Worm (Caenorhabditis elegans): ENCODE results near the gene cest-1.1.

Gene cest-1.1

DNA sequence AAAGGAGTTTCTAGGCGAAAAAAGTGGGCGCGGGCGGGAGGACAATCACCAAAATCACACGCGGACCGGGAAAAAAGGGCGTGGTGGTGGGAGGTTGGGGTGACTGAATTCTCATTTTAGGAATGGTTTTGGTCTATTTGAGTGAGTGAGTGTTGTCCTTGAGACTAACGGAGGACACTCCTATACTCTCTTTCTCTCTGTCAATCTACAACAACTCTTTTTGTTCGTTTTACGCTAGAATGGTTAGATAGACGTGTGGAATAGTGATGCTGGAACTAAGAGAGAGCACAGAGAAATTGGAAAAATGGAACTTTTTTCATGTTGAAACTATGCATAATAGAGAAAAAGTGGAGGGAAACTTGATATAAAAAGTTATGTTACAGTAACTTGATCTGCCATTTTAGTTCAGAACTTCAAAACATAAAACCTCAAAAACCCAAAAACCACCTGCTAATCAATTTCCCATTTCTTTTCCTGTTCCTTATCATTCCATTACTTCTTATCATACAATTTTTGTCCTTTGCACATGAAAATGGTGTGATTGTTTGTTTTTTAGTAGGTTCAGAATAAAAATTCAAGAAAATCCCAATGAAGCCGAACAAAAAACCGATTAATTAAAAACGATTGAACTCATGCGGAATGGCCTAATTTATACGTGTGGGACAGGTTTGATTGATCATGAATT is 31.6 kb downstream of the cest-1.1 start (continued):
- no peak for TF ChIP-seq vab-15 (tag; optimal IDR thresholded peaks at IDR 0.05)
- TF ChIP-seq nhr-12 (tag; optimal IDR thresholded peaks at IDR 0.05), result no peak
- no peak for TF ChIP-seq egl-13 (tag; optimal IDR thresholded peaks at IDR 0.05)
- TF ChIP-seq hlh-17 (GFP tag; optimal IDR thresholded peaks at IDR 0.05; ENCODE audit: borderline replicate concordance), result no peak
- TF ChIP-seq ceh-88 (GFP tag; IDR thresholded peaks at IDR 0.05), result no peak
- TF ChIP-seq blmp-1 (tag; optimal IDR thresholded peaks at IDR 0.05), result peak; percentile 15

DNA sequence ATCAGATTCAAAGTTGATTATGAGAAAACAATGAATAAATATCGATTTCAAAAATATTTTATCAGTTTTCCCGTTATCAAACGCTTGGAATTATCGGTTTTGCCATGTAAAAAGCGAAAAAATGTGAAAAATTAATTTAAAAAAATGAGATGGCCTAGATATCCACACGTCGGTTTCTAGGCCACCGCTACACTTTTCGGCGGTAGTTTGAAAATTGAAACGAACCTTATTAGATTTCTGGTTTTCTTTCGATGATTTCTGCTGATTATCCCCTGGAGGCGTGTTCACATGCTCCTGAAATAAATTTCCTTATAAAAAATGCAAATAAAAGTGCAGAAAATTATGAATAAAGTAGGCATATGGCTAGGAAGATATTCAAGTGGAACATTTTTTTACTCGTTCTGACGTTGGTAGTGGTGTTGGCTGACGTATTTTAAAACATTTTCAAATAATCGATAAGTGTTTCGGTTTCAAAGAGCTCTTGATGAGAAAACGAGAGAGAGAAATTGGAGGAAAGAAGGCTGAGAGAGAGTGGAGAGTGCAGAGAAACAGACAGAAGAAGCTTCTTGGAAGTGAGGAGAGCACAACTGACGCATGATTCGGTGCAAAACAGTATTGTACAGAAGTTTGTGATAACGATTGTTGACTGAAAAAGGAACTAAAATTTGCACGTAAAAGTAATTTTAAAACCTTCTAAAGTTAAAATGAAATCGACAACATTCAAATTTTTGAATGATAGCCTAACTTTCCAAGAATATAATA is 33.3 kb downstream of the cest-1.1 start:
- no peak for TF ChIP-seq pag-3 (tag; optimal IDR thresholded peaks at IDR 0.05; ENCODE audit: borderline replicate concordance, insufficient read depth)
- peak; percentile 67 for TF ChIP-seq nhr-85 (tag)
- peak in 2 of 3 experiments; percentile 23 to 44 for TF ChIP-seq dpl-1 (GFP tag; optimal IDR thresholded peaks at IDR 0.05)
- no peak for TF ChIP-seq tlp-1 (tag; optimal IDR thresholded peaks at IDR 0.05)
- no peak for TF ChIP-seq C16A3.4 (tag; optimal IDR thresholded peaks at IDR 0.05)
- peak; percentile 39 for TF ChIP-seq elt-2 (tag; optimal IDR thresholded peaks at IDR 0.05)
- TF ChIP-seq tbx-2 (tag; optimal IDR thresholded peaks at IDR 0.05), result no peak
- TF ChIP-seq efl-1 (optimal IDR thresholded peaks at IDR 0.05), result peak; percentile 8 to 45
- peak; percentile 66 to 93 for TF ChIP-seq efl-1 (GFP tag; optimal IDR thresholded peaks at IDR 0.05 in 1 of 2)
- TF ChIP-seq aha-1 (tag; optimal IDR thresholded peaks at IDR 0.05), result no peak
- TF ChIP-seq egl-27 (tag; optimal IDR thresholded peaks at IDR 0.05), result no peak
- TF ChIP-seq pax-3 (tag; optimal IDR thresholded peaks at IDR 0.05), result no peak
- no peak for TF ChIP-seq C34B4.2 (tag; optimal IDR thresholded peaks at IDR 0.05)
- TF ChIP-seq rnt-1 (tag; optimal IDR thresholded peaks at IDR 0.05), result peak; percentile 52
- no peak for TF ChIP-seq nhr-19 (GFP tag; conservative IDR thresholded peaks at IDR 0.05)
- peak; percentile 2 for TF ChIP-seq fos-1 (tag; optimal IDR thresholded peaks at IDR 0.05)
- peak in 1 of 2 experiments; percentile 9 for TF ChIP-seq lsy-2 (tag; optimal IDR thresholded peaks at IDR 0.05)
- peak; percentile 6 for TF ChIP-seq nhr-71 (tag; optimal IDR thresholded peaks at IDR 0.05)
- TF ChIP-seq ceh-90 (tag; optimal IDR thresholded peaks at IDR 0.05), result peak; percentile 70
- TF ChIP-seq lin-35 (GFP tag; optimal IDR thresholded peaks at IDR 0.05), result peak; percentile 12 to 51
- peak; percentile 10 for TF ChIP-seq lin-14 (GFP tag; optimal IDR thresholded peaks at IDR 0.05)

DNA sequence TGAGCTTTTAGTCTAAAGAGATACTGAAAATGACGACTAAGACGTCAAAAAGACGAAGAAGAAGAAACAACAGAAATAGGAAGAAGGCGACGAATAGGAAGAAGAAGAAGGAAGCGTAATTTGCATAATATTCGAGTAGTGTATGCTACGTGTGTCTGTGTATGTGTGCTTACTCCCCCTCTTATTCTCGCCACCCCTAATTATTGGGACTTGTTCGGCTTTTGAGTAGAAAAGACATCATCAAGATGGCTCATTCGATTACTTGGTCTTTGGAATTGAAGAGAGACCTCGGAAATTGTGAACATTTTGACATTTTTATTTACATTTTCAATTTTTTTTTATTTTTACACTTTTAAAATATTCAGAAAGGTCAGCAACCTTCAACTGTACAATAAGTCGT is 36.3 kb downstream of the cest-1.1 start:
- peak; percentile 44 for TF ChIP-seq lin-14 (GFP tag; optimal IDR thresholded peaks at IDR 0.05)
- no peak for TF ChIP-seq hlh-4 (tag; optimal IDR thresholded peaks at IDR 0.05)

DNA sequence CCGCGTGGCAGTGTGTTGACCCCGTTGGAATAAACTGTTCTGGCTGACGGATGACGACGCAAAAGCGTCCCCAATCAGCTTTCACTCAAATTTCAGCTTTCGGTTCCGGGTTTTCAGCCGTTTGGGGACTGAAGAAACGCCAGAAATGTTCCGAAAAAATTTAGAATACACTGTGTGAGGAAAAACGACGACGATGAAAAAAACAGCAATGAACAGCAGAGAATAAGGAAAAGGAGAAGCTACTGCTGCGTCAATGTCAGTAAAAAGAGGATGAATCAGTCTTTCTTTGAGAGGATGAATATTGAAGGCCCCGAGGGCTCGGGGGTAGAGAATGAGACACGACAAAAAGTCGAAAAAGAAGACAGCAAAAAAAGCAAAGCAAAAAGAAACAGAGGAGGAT is 37.7 kb downstream of the cest-1.1 start:
- TF ChIP-seq ceh-63 (GFP tag; optimal IDR thresholded peaks at IDR 0.05) (no peak), nhr-20 (tag; optimal IDR thresholded peaks at IDR 0.05) (no peak), nhr-71 (tag; optimal IDR thresholded peaks at IDR 0.05) (no peak), lin-35 (GFP tag; optimal IDR thresholded peaks at IDR 0.05) (no peak), fkh-8 (tag; optimal IDR thresholded peaks at IDR 0.05) (no peak), nhr-90 (tag; optimal IDR thresholded peaks at IDR 0.05; ENCODE audit: poor library complexity) (no peak), lin-14 (GFP tag; optimal IDR thresholded peaks at IDR 0.05) (peak; percentile 9), sptf-1 (tag; optimal IDR thresholded peaks at IDR 0.05) (no peak), unc-86 (tag; optimal IDR thresholded peaks at IDR 0.05) (no peak), nhr-76 (tag; optimal IDR thresholded peaks at IDR 0.05) (no peak), efl-1 (optimal IDR thresholded peaks at IDR 0.05) (no peak), efl-1 (GFP tag; optimal IDR thresholded peaks at IDR 0.05 in 1 of 2) (peak in 1 of 2 experiments; percentile 88), hlh-4 (tag; optimal IDR thresholded peaks at IDR 0.05) (no peak), hpl-2 (GFP tag; optimal IDR thresholded peaks at IDR 0.05) (no peak), mdl-1 (tag; optimal IDR thresholded peaks at IDR 0.05) (no peak), pax-3 (tag; optimal IDR thresholded peaks at IDR 0.05) (peak; percentile 41)
